Fruit fly (Drosophila melanogaster) Kc167 (cell line): ENCODE data around the gene CG13051.

Source experiments
- Myc ChIP-seq: fragments of >200 bp; optimal IDR thresholded peaks from 2 replicates; lab custom pipeline; 2017; ENCODE audit warnings: missing external identifiers
- Sin3A ChIP-seq: fragments of >200 bp; optimal IDR thresholded peaks from 2 replicates; lab custom pipeline; 2018; ENCODE audit warnings: missing external identifiers
- h ChIP-seq: fragments of >200 bp; optimal IDR thresholded peaks from 3 replicates; lab custom pipeline; 2018; ENCODE audit warnings: missing external identifiers
- insv ChIP-seq: fragments of >200 bp; optimal IDR thresholded peaks from 3 replicates; lab custom pipeline; 2018; ENCODE audit warnings: missing external identifiers
- psq ChIP-seq: fragments of >200 bp; optimal IDR thresholded peaks from 2 replicates; lab custom pipeline; 2017; ENCODE audit warnings: missing external identifiers
- ttk ChIP-seq: sonication (Bioruptor generic); optimal IDR thresholded peaks from 2 replicates; lab custom pipeline; 2017; ENCODE audit warnings: missing external identifiers

CG13051 gene

DNA sequence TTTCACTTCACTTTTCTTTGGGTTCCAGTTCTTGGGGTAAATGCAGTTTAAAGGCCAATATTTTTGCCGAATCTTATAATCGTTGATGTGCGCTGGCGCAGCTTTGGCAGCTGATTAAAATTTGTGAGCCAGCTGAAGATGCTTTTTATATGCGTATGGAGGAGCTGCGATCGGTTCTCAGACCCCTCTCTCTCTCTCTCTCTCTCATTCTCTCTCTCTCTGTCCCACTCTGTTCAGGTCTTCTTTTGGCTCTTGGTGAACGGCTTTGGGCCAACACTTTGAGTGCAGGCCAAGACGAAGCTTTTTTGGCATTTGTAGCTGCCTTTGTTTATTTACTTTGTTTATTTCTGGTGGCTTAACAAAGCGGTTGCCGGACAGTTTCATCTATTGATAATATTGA is 23.4 kb upstream of the CG13051 start, which contains the start of gene CG13046:
TSS of gene CG13046 (minus strand) at position 101 of the 400 bp plus-strand sequence.
- TF ChIP-seq Myc (lab: Kevin White, UChicago), result no peak

DNA sequence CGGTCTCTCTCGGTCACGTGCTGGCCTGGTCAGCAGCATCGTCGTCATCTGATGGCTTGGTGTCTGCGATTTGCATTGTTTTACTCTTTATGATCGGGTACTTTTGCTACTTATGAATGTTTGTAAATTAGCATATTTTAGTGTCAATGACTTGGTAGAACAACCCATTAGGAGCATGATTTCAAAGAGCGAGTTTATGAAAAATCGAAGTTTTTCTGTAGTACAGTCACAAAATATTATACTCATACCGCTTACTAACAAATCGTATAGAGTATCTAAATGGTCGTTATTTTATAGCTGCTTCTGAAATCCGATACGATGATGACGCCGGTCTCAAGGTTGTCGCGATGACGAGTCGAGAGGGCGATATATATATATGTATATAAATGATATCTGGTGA is 21.4 kb upstream of the CG13051 start:
- TF ChIP-seq ttk (lab: Kevin White, UChicago) (no peak), Sin3A (lab: Kevin White, UChicago) (no peak), psq (lab: Kevin White, UChicago) (no peak), Myc (lab: Kevin White, UChicago) (no peak), h (lab: Kevin White, UChicago) (no peak), insv (lab: Kevin White, UChicago) (no peak)

DNA sequence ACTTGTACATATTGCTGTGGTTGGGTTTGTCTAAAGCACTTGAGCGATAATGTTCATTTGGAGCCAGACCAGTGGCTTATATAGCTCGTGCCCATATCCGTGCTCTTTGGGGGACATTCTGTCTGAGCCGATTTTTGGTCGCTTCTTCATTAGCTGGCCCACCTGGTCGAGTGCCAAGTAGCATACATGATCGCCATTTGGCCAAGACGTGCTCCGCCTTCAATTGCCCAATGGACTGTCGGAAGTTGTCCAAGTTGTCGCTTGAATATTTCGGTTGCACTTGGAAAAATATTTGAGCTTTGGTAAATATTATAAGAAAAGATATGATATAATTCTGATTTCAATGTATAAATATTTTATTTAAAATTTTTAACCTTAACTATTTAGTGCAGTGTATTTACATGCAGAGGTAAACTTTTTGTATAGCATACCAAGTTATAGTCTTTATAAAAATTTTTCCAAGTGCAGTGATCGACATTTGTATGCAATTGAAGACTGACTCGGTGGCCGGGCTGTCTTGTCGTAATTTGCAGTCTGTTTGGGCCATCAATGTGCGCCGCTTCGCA is 20.5 kb upstream of the CG13051 start, which contains the start of gene CG13047:
TSS of gene CG13047 (minus strand) at position 51 of the 566 bp plus-strand sequence.
- no peak for TF ChIP-seq insv (lab: Kevin White, UChicago)
- TF ChIP-seq Sin3A (lab: Kevin White, UChicago), result no peak
- TF ChIP-seq Myc (lab: Kevin White, UChicago), result no peak
- no peak for TF ChIP-seq psq (lab: Kevin White, UChicago)
- no peak for TF ChIP-seq ttk (lab: Kevin White, UChicago)
- TF ChIP-seq h (lab: Kevin White, UChicago), result no peak

DNA sequence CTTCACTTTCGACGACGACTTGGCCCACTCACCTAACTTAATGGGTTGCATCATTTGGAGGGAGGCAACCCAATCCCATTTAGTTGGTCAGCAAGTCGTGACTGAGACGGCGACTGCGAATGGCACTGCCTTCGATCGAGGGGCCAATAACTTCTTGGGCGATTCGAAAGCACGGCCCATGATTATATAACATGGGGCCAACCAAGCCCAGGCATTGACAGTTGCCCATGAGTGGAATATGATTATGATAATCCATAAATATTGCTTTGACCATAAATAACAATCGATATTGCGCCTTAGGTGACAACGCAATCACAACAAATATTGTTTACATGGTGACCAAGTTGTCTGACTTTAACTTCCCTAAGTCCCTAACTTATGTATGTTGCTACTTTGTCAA is 18.9 kb upstream of the CG13051 start, which contains the start of gene CG13048:
TSS of gene CG13048 (minus strand) at position 101 of the 400 bp plus-strand sequence.
- TF ChIP-seq ttk (lab: Kevin White, UChicago) (no peak), h (lab: Kevin White, UChicago) (no peak), Myc (lab: Kevin White, UChicago) (no peak), Sin3A (lab: Kevin White, UChicago) (no peak), psq (lab: Kevin White, UChicago) (no peak), insv (lab: Kevin White, UChicago) (no peak)

DNA sequence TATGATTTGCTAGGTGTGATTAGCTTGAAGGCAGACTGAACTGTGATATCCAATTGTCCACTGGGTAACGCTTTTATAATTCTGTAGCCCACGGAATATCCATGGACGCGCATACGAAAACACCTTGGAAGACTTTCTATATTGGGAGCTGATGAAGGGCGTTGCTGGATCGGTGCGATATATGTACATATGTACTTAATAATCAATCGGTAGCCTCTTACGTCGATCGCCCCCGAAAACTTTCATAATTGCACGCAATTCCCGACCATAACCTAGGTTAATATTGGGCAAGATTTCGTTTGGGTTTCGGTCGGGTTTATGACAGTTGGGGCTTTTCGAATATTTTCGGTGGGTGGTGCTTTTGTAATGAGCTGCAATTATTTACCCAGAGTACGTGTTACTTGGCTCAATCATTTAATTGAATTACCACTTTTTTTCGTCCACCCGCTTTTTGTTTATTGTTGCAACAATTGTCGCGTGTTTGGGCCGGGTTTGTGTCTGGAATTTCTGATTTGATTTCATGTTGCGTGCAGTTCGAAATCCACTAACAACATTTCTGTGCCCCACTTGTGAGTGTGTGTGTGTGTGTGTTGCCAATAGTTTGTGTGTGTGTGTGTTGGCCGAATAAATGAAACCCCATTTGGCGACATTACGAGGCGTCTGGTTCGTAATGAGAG is 17.1 kb upstream of the CG13051 start, which contains the start of gene CG13049:
TSS of gene CG13049 (minus strand) at position 51 of the 677 bp plus-strand sequence.
- TF ChIP-seq ttk (lab: Kevin White, UChicago) (no peak), h (lab: Kevin White, UChicago) (no peak), Sin3A (lab: Kevin White, UChicago) (no peak), psq (lab: Kevin White, UChicago) (no peak), insv (lab: Kevin White, UChicago) (no peak)

DNA sequence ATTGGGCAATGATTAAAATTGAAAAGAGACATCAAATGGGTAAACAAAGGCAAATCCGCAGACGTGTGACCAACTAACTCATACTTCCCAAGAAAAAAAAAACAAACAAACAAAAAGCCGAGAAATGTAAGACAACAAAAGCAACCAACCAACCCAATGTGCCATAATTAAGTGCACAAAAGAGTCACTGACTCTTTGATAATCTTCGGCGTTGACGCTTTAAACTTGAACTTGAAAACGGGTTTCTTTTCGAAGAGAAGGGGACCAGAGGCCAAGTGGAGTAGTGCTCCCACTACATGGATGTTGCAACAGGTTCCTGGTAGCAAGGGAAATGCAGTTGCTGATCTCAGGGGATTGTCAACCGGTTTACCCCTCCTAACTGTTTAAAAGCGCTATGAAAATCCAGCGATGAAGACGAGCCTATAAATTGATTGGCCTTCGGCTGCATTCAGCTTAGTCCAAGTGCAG is 15.1 kb upstream of the CG13051 start, which contains the start of gene CG13064:
TSS of gene CG13064 (plus strand) at position 418 of the 468 bp plus-strand sequence.
- TF ChIP-seq h (lab: Kevin White, UChicago) (no peak), Sin3A (lab: Kevin White, UChicago) (no peak), ttk (lab: Kevin White, UChicago) (no peak)

DNA sequence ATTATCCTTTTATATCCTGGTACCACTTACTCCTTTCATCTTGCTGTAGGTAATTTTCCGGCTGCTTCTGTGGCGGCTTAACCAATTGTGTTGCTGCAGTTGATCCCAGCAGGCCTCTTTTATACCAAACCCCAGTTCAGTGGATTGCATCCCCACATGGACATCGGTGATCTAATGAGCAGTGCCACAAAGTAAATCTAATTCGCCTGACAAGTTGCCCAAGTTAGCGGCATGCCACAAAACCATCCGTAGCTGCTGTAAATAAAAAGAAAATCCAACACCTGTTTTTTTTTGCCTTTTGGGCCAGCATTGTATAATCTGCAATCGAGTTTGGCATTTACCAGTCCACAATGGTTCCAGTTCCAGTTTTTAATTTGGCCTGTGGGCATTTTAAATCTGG is 14.3 kb upstream of the CG13051 start, which contains the start of gene CG13050:
TSS of gene CG13050 (minus strand) at position 101 of the 400 bp plus-strand sequence.
- no peak for TF ChIP-seq Sin3A (lab: Kevin White, UChicago)
- no peak for TF ChIP-seq ttk (lab: Kevin White, UChicago)
- TF ChIP-seq h (lab: Kevin White, UChicago), result no peak
- no peak for TF ChIP-seq Myc (lab: Kevin White, UChicago)
- no peak for TF ChIP-seq psq (lab: Kevin White, UChicago)
- no peak for TF ChIP-seq insv (lab: Kevin White, UChicago)

DNA sequence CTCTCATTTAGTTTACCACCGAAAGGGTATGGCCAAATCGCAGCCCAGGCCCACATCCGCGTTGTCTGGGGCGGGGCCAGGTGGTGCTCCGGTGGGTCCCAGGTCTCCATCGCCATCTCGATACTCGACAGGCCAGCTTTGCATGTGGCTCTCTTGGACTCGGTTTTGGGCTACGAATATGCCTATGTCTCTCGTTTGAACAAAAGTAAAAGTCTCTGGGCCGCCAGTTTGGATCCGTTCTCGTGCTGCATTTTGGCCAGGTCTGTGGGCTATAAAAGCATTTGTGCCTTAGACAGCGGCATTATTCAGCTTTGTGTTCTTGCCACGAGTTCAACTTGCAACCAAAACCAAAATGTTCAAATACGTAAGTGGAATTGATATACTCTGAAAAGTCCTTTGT is 12.2 kb upstream of the CG13051 start, which contains the start of gene CG13065:
TSS of gene CG13065 (plus strand) at position 301 of the 400 bp plus-strand sequence.
- no peak for TF ChIP-seq h (lab: Kevin White, UChicago)
- TF ChIP-seq psq (lab: Kevin White, UChicago), result no peak
- no peak for TF ChIP-seq Myc (lab: Kevin White, UChicago)
- TF ChIP-seq insv (lab: Kevin White, UChicago), result no peak
- no peak for TF ChIP-seq Sin3A (lab: Kevin White, UChicago)

DNA sequence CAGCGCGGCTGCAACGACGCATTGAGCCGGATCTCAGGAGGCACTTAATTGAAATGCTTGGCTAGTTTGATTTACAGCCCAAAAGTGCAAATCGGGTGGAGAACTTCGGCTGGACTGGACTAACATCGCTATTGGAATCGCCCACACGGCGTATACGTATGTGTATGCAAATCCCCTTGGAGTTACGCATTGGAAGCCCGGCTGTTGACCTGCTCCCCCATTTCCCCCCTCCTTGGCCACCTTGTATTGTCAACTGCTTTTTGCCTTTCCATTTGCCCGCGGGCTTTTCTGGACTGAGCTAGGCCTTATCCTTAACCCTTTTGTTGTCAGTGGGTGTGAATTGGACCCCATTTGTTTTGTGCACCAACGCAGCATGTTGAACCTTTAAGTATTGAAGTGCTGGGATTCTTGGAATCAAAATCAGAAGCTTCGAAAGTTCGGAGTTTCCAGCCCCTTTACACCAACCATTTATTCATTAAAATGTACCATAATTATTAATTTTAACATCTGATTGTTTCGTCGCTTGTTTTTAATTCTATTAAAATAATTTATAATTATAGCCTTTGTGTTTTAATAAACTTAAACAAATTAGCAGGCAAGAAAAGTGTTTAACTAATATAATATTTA is 10.6 kb upstream of the CG13051 start:
- no peak for TF ChIP-seq Myc (lab: Kevin White, UChicago)
- TF ChIP-seq psq (lab: Kevin White, UChicago), result no peak
- no peak for TF ChIP-seq ttk (lab: Kevin White, UChicago)
- TF ChIP-seq Sin3A (lab: Kevin White, UChicago), result no peak
- TF ChIP-seq h (lab: Kevin White, UChicago), result no peak
- no peak for TF ChIP-seq insv (lab: Kevin White, UChicago)

DNA sequence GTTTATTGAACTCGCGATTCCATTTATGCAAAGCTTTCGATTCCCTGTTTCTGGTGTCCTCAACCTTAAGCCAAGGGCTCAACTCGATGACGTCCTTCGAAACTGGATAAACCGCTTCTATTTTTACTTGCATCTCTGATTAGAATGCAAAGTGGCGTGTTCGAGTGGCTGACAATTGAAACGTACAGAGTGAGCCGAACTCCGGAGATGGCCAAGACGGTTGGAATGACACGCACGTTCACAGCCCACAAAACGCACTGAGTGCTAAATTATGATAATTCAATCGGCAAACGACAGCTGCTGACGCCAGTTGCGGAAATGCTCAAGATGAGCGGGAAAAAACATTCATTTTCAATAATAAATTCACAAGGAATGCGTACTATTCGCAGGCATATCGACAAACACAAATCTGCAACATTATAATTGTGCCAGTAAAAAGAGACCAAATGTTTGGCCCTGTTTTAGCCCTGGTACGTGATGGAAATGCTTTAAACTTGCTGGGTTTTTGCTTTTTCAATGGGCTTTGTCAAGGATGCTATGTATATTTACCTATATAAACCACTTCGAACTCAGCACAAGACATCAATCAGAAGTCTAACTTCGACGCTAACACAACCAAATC is 7.5 kb upstream of the CG13051 start, which contains the start of gene CG13066:
TSS of gene CG13066 (plus strand) at position 572 of the 622 bp plus-strand sequence.
- TF ChIP-seq psq (lab: Kevin White, UChicago), result no peak
- TF ChIP-seq Myc (lab: Kevin White, UChicago), result no peak
- TF ChIP-seq ttk (lab: Kevin White, UChicago), result no peak
- no peak for TF ChIP-seq h (lab: Kevin White, UChicago)
- no peak for TF ChIP-seq Sin3A (lab: Kevin White, UChicago)
- TF ChIP-seq insv (lab: Kevin White, UChicago), result no peak
